Worm (Caenorhabditis elegans) whole organism, midembryonic: Measurements from ENCODE around the gene C08F11.3.

Experiments used
- T22C8.4 ChIP-seq: fragments of 200-800 bp; sonication (Bioruptor generic); IDR thresholded peaks from 2 replicates; pipeline ENCODE4 v1.3.6; 2022; ENCODE audit warnings: missing genetic modification characterization, missing compliant biosample characterization
- cog-1 ChIP-seq: sonication (generic microtip); optimal IDR thresholded peaks from 2 replicates; lab custom pipeline; 2016; ENCODE audit warnings: missing genetic modification characterization, missing compliant biosample characterization
- flt-1 ChIP-seq: fragments of 200-800 bp; sonication (Bioruptor generic); IDR thresholded peaks from 2 replicates; pipeline ENCODE4 v1.3.6; 2022; ENCODE audit warnings: missing genetic modification characterization, missing compliant biosample characterization
- klf-2 ChIP-seq: fragments of 200-800 bp; sonication (Bioruptor generic); conservative IDR thresholded peaks from 2 replicates; pipeline ENCODE4 v1.3.6; 2022; ENCODE audit warnings: missing genetic modification reagents, missing genetic modification characterization, missing compliant biosample characterization
- med-1 ChIP-seq: sonication (generic microtip); optimal IDR thresholded peaks from 2 replicates; lab custom pipeline; 2017; ENCODE audit warnings: missing genetic modification characterization, mild to moderate bottlenecking, missing compliant biosample characterization, antibody characterized with exemption, missing genetic modification reagents; ENCODE audit not compliant: insufficient read depth
- ref-1 ChIP-seq: fragments of 200-800 bp; sonication (Bioruptor generic); conservative IDR thresholded peaks from 2 replicates; pipeline ENCODE4 v1.3.6; 2022; ENCODE audit warnings: missing genetic modification reagents, missing genetic modification characterization, missing compliant biosample characterization
- tab-1 ChIP-seq: fragments of 200-800 bp; sonication (Bioruptor generic); IDR thresholded peaks from 2 replicates; pipeline ENCODE4 v1.3.6; 2022; ENCODE audit warnings: missing genetic modification characterization, missing compliant biosample characterization
- ztf-23 ChIP-seq: fragments of 200-800 bp; sonication (Bioruptor generic); IDR thresholded peaks from 2 replicates; pipeline ENCODE4 v1.3.6; 2022; ENCODE audit warnings: missing genetic modification reagents, missing genetic modification characterization, missing compliant biosample characterization
- ztf-29 ChIP-seq: fragments of 200-800 bp; sonication (Bioruptor generic); IDR thresholded peaks from 2 replicates; pipeline ENCODE4 v1.3.6; 2022; ENCODE audit warnings: missing genetic modification reagents, missing genetic modification characterization, missing compliant biosample characterization

The C08F11.3 gene

ce11 chrIV:13665073-13665472 lies 45.8 kb downstream of the C08F11.3 start:
- TF ChIP-seq ztf-23 = no peak
- TF ChIP-seq flt-1 = no peak
- TF ChIP-seq ref-1 (GFP tag; lab: Robert Waterston, UW) = no peak
- no peak for TF ChIP-seq cog-1 (tag; lab: Kevin White, UChicago)
- TF ChIP-seq klf-2 (GFP tag; lab: Robert Waterston, UW) = no peak
- no peak for TF ChIP-seq med-1 (GFP tag; lab: Kevin White, UChicago)
- no peak for TF ChIP-seq ztf-29 (GFP tag; lab: Robert Waterston, UW)
- TF ChIP-seq T22C8.4 (GFP tag; lab: Robert Waterston, UW) = no peak
- TF ChIP-seq tab-1 = no peak

DNA sequence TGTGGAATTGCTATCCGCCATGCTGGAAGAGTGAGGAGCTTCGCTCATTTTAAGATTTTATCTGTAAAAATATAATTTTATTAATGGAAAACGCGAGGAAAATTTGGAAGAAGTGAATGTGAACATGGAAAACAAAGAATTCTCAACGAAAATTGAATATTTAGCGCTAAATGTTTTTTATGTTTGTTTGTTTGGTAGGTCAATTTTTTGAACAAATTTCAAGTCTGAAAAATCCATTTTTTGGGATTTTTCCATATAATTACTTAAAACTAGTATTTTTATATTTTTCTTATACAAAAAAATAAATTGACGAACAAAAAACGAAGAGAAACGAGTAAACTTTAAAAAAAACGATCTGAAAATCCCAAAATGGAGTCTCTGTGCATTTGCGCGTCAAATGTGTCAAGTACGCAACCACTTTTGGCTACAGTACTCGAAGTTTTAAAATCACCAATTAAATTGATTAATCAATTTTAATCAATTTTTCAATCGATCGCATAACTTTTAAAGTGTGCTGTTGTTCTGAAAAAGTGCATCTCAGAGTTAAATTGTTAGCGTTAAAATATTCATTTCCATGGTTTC lies 47.6 kb downstream of the C08F11.3 start, which contains the start of gene fbxa-215:
Gene fbxa-215 (minus strand): TSS at position 61 of the 582 bp plus-strand sequence.
- no peak for TF ChIP-seq cog-1 (tag; lab: Kevin White, UChicago)
- TF ChIP-seq med-1 (GFP tag; lab: Kevin White, UChicago) = no peak
- TF ChIP-seq tab-1 = no peak
- TF ChIP-seq ztf-23 = no peak
- no peak for TF ChIP-seq ref-1 (GFP tag; lab: Robert Waterston, UW)

DNA sequence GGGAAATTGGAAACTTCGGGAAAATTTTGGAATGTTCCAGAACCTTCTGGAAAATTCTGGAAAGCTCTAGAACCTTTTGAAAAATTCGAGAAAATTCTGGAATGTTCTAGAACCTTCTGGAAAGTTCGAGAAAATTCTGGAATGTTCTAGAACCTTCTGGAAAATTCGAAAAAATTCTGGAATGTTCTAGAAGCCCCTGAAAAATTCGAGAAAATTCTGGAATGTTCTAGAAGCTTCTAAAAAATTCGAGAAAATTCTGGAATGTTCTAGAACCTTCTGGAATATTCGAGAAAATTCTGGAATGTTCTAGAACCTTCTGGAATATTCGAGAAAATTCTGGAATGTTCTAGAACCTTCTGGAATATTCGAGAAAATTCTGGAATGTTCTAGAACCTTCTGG lies 48.7 kb downstream of the C08F11.3 start:
- TF ChIP-seq flt-1 = peak; percentile 79
